Fruit fly (Drosophila melanogaster) whole organism, pupa: ENCODE results near the gene Acp63F.

Experiments used
- CG10348 ChIP-seq: fragments of 200-800 bp; sonication (Bioruptor generic); IDR thresholded peaks from 2 replicates; pipeline ENCODE4 v1.3.6; 2022; ENCODE audit warnings: missing biosample characterization, missing genetic modification characterization
- CG12605 ChIP-seq: fragments of 200-800 bp; sonication (Bioruptor generic); IDR thresholded peaks from 2 replicates; pipeline ENCODE4 v1.3.6; 2022; ENCODE audit warnings: missing biosample characterization, missing genetic modification characterization
- CG13204 ChIP-seq: fragments of 200-800 bp; sonication (Bioruptor generic); optimal IDR thresholded peaks from 2 replicates; lab custom pipeline; 2018; ENCODE audit warnings: missing biosample characterization, mild to moderate bottlenecking, missing genetic modification characterization, moderate library complexity
- CG14655 ChIP-seq: fragments of 200-800 bp; sonication (Bioruptor generic); optimal IDR thresholded peaks from 3 replicates; lab custom pipeline; 2017; ENCODE audit warnings: mild to moderate bottlenecking, missing biosample characterization, missing genetic modification reagents, missing genetic modification characterization
- CG15710 ChIP-seq: fragments of 200-800 bp; sonication (Bioruptor generic); optimal IDR thresholded peaks from 2 replicates; lab custom pipeline; 2018; ENCODE audit warnings: missing biosample characterization, mild to moderate bottlenecking, missing genetic modification characterization, moderate library complexity
- CG17806 ChIP-seq: fragments of 200-800 bp; sonication (Bioruptor generic); optimal IDR thresholded peaks from 2 replicates; lab custom pipeline; 2018; ENCODE audit warnings: missing biosample characterization, mild to moderate bottlenecking, missing genetic modification characterization, moderate library complexity
- CG32121 ChIP-seq: fragments of 200-800 bp; sonication (Bioruptor generic); IDR thresholded peaks from 2 replicates; pipeline ENCODE4 v1.3.6; 2022; ENCODE audit warnings: missing biosample characterization, missing genetic modification characterization
- CG34367 ChIP-seq: fragments of 200-800 bp; sonication (Bioruptor generic); optimal IDR thresholded peaks from 2 replicates; lab custom pipeline; 2018; ENCODE audit warnings: missing biosample characterization, mild to moderate bottlenecking, missing genetic modification characterization
- CG4496 ChIP-seq: fragments of 200-800 bp; sonication (Bioruptor generic); IDR thresholded peaks from 3 replicates; pipeline ENCODE4 v1.3.6; 2022; ENCODE audit warnings: missing biosample characterization, missing genetic modification characterization
- CG8159 ChIP-seq: fragments of 200-800 bp; sonication (Bioruptor generic); optimal IDR thresholded peaks from 3 replicates; lab custom pipeline; 2018; ENCODE audit warnings: missing biosample characterization, mild to moderate bottlenecking, missing genetic modification characterization, moderate library complexity
- CG8301 ChIP-seq: fragments of 200-800 bp; sonication (Bioruptor generic); optimal IDR thresholded peaks from 2 replicates; lab custom pipeline; 2018; ENCODE audit warnings: missing biosample characterization, mild to moderate bottlenecking, missing genetic modification characterization
- CG9948 ChIP-seq: fragments of 200-800 bp; sonication (Bioruptor generic); optimal IDR thresholded peaks from 2 replicates; lab custom pipeline; 2018; ENCODE audit warnings: missing biosample characterization, mild to moderate bottlenecking, missing genetic modification characterization, moderate library complexity
- D1 ChIP-seq: fragments of 200-800 bp; sonication (Bioruptor generic); optimal IDR thresholded peaks from 2 replicates; lab custom pipeline; 2018; ENCODE audit warnings: missing biosample characterization, mild to moderate bottlenecking, missing genetic modification characterization, moderate library complexity
- EcR ChIP-seq: fragments of 200-800 bp; sonication (Bioruptor generic); optimal IDR thresholded peaks from 3 replicates; lab custom pipeline; 2019; ENCODE audit warnings: missing biosample characterization, missing genetic modification characterization, mild to moderate bottlenecking, moderate library complexity, missing genetic modification reagents
- Ets98B ChIP-seq: fragments of 200-800 bp; sonication (Bioruptor generic); IDR thresholded peaks from 2 replicates; pipeline ENCODE4 v1.3.6; 2022; ENCODE audit warnings: missing biosample characterization, missing genetic modification characterization
- Pif1A ChIP-seq: fragments of 200-800 bp; sonication (Bioruptor generic); optimal IDR thresholded peaks from 3 replicates; lab custom pipeline; 2016; ENCODE audit warnings: missing biosample characterization, missing genetic modification characterization
- Pif1B ChIP-seq: fragments of 200-800 bp; sonication (Bioruptor generic); optimal IDR thresholded peaks from 3 replicates; lab custom pipeline; 2016; ENCODE audit warnings: missing biosample characterization, missing genetic modification characterization
- Snoo ChIP-seq: fragments of 200-800 bp; sonication (Bioruptor generic); optimal IDR thresholded peaks from 3 replicates; lab custom pipeline; 2017; ENCODE audit warnings: missing biosample characterization, mild to moderate bottlenecking, missing genetic modification characterization, inconsistent platforms
- fd96Ca ChIP-seq: fragments of 200-800 bp; sonication (Bioruptor generic); IDR thresholded peaks from 3 replicates; pipeline ENCODE4 v1.3.6; 2022; ENCODE audit warnings: missing biosample characterization, missing genetic modification characterization
- gl ChIP-seq: fragments of 200-800 bp; sonication (Bioruptor generic); optimal IDR thresholded peaks from 2 replicates; lab custom pipeline; 2018; ENCODE audit warnings: missing biosample characterization, mild to moderate bottlenecking, missing genetic modification characterization
- rn ChIP-seq: fragments of 200-800 bp; sonication (Bioruptor generic); IDR thresholded peaks from 2 replicates; pipeline ENCODE4 v1.3.6; 2022; ENCODE audit warnings: missing biosample characterization, missing genetic modification characterization

Gene Acp63F

dm6 chr3L:3788790-3789421 lies 27.2 kb downstream of the Acp63F start:
- TF ChIP-seq Snoo (peak; percentile 35), D1 (peak; percentile 49), CG14655 (peak; percentile 18), fd96Ca (GFP tag; lab: Robert Waterston, UW) (peak; percentile 17; the same call in 1 of the 3 replicates), CG10348 (no peak), CG4496 (peak; percentile 52; the same call in 1 of the 3 replicates), CG12605 (GFP tag; lab: Robert Waterston, UW) (no peak)

dm6 chr3L:3787595-3788151 lies 28.5 kb downstream of the Acp63F start:
- TF ChIP-seq Snoo: peak; percentile 33
- peak; percentile 19 for TF ChIP-seq Pif1B
- TF ChIP-seq CG13204: peak; percentile 42
- peak; percentile 36 for TF ChIP-seq EcR (GFP tag; lab: Kevin White, UChicago)
- TF ChIP-seq Pif1A (GFP tag; lab: Kevin White, UChicago): peak; percentile 6
- TF ChIP-seq rn (GFP tag; lab: Robert Waterston, UW): no peak
- peak; percentile 34 for TF ChIP-seq gl (tag; lab: Kevin White, UChicago)
- no peak for TF ChIP-seq fd96Ca (GFP tag; lab: Robert Waterston, UW)
- no peak for TF ChIP-seq D1
- peak; percentile 37 for TF ChIP-seq CG8301 (tag; lab: Kevin White, UChicago)
- TF ChIP-seq CG17806 (tag; lab: Kevin White, UChicago): no peak
- TF ChIP-seq CG34367: peak; percentile 22
- TF ChIP-seq CG12605 (GFP tag; lab: Robert Waterston, UW): peak; percentile 54
- TF ChIP-seq CG14655: peak; percentile 31
- TF ChIP-seq CG15710: peak; percentile 13
- no peak for TF ChIP-seq CG9948 (tag; lab: Kevin White, UChicago)
- peak; percentile 42; the same call in 1 of the 2 replicates for TF ChIP-seq Ets98B (GFP tag; lab: Robert Waterston, UW)
- TF ChIP-seq CG32121: no peak
- TF ChIP-seq CG4496: no peak; the same call in 2 of the 3 replicates
- no peak for TF ChIP-seq CG10348
- TF ChIP-seq CG8159: peak; percentile 38

dm6 chr3L:3787077-3787433 lies 29.1 kb downstream of the Acp63F start:
- TF ChIP-seq fd96Ca (GFP tag; lab: Robert Waterston, UW): no peak
- TF ChIP-seq Ets98B (GFP tag; lab: Robert Waterston, UW): peak; percentile 24; the same call in 1 of the 2 replicates
- no peak for TF ChIP-seq CG9948 (tag; lab: Kevin White, UChicago)

dm6 chr3L:3786344-3787076 lies 29.6 kb downstream of the Acp63F start:
- TF ChIP-seq CG17806 (tag; lab: Kevin White, UChicago) (peak; percentile 14), fd96Ca (GFP tag; lab: Robert Waterston, UW) (no peak), CG15710 (peak; percentile 11), CG32121 (peak; percentile 21; the same call in 1 of the 2 replicates), Pif1A (GFP tag; lab: Kevin White, UChicago) (no peak)

dm6 chr3L:3785688-3786087 lies 30.5 kb downstream of the Acp63F start:
- TF ChIP-seq Snoo (no peak), Ets98B (GFP tag; lab: Robert Waterston, UW) (peak; percentile 30; the same call in 1 of the 2 replicates), CG32121 (no peak), CG34367 (no peak), rn (GFP tag; lab: Robert Waterston, UW) (no peak), CG8301 (tag; lab: Kevin White, UChicago) (no peak), CG12605 (GFP tag; lab: Robert Waterston, UW) (no peak), CG9948 (tag; lab: Kevin White, UChicago) (peak; percentile 7), gl (tag; lab: Kevin White, UChicago) (no peak), CG14655 (peak; percentile 24), CG8159 (no peak), fd96Ca (GFP tag; lab: Robert Waterston, UW) (no peak)

- TF ChIP-seq Ets98B (GFP tag; lab: Robert Waterston, UW) (peak; percentile 99), Pif1A (GFP tag; lab: Kevin White, UChicago) (peak; percentile 99), CG32121 (peak; percentile 99), CG9948 (tag; lab: Kevin White, UChicago) (peak; percentile 96), CG34367 (peak; percentile 98), CG13204 (peak; percentile 94), D1 (peak; percentile 74), CG8159 (peak; percentile 95), CG8301 (tag; lab: Kevin White, UChicago) (peak; percentile 94), Pif1B (peak; percentile 99), EcR (GFP tag; lab: Kevin White, UChicago) (peak; percentile 70), rn (GFP tag; lab: Robert Waterston, UW) (peak; percentile 98), CG17806 (tag; lab: Kevin White, UChicago) (peak; percentile 95), CG12605 (GFP tag; lab: Robert Waterston, UW) (peak; percentile 97), CG14655 (peak; percentile 93), CG4496 (peak; percentile 99), CG15710 (peak; percentile 97), Snoo (peak; percentile 97), gl (tag; lab: Kevin White, UChicago) (peak; percentile 92), fd96Ca (GFP tag; lab: Robert Waterston, UW) (peak; percentile 99), CG10348 (peak; percentile 98)
Measured at dm6 chr3L:3785002-3785661, 31.0 kb downstream of the Acp63F start.
